Worm (Caenorhabditis elegans) whole organism, L2 larva: ENCODE measurements around the gene R102.8.
A peak's percentile ranks its signal among the peaks of the same experiment; 100 is the strongest.

ENCODE experiments used
- C34F6.9 ChIP-seq: fragments of 150-350 bp; optimal IDR thresholded peaks from 2 replicates; lab custom pipeline; 2014; ENCODE audit warnings: missing biosample characterization, missing genetic modification characterization
- F13H6.1 ChIP-seq: sonication (generic microtip); optimal IDR thresholded peaks from 2 replicates; lab custom pipeline; 2016; ENCODE audit warnings: missing genetic modification characterization, missing compliant biosample characterization
- R02D3.7 ChIP-seq: fragments of 150-350 bp; optimal IDR thresholded peaks from 2 replicates; lab custom pipeline; 2014; ENCODE audit warnings: missing biosample characterization, missing genetic modification characterization
- Y55F3AM.14 ChIP-seq: fragments of 200-800 bp; sonication (Bioruptor generic); optimal IDR thresholded peaks from 2 replicates; lab custom pipeline; 2018; ENCODE audit warnings: mild to moderate bottlenecking, missing genetic modification characterization, missing compliant biosample characterization
- alr-1 ChIP-seq: fragments of 150-350 bp; optimal IDR thresholded peaks from 2 replicates; lab custom pipeline; 2014; ENCODE audit warnings: missing biosample characterization, missing genetic modification characterization
- aly-2 ChIP-seq: fragments of 150-350 bp; optimal IDR thresholded peaks from 2 replicates; lab custom pipeline; 2014; ENCODE audit warnings: missing biosample characterization, missing genetic modification characterization
- ama-1 ChIP-seq: fragments of 150-350 bp; optimal IDR thresholded peaks from 2 replicates; lab custom pipeline; 2018; ENCODE audit warnings: inconsistent platforms
- blmp-1 ChIP-seq: sonication (generic microtip); optimal IDR thresholded peaks from 2 replicates; lab custom pipeline; 2017; ENCODE audit warnings: missing genetic modification characterization, mild to moderate bottlenecking, missing compliant biosample characterization, antibody characterized with exemption, moderate library complexity; ENCODE audit not compliant: insufficient read depth
- ceh-16 ChIP-seq: fragments of 150-350 bp; optimal IDR thresholded peaks from 2 replicates; lab custom pipeline; 2014; ENCODE audit warnings: missing biosample characterization, missing genetic modification characterization
- ceh-82 ChIP-seq: fragments of 150-350 bp; optimal IDR thresholded peaks from 2 replicates; lab custom pipeline; 2014; ENCODE audit warnings: missing biosample characterization, missing genetic modification characterization
- crh-2 ChIP-seq: sonication (generic microtip); optimal IDR thresholded peaks from 2 replicates; lab custom pipeline; 2017; ENCODE audit warnings: missing biosample characterization, missing genetic modification characterization
- dmd-4 ChIP-seq: sonication (generic microtip); optimal IDR thresholded peaks from 2 replicates; lab custom pipeline; 2017; ENCODE audit warnings: missing biosample characterization, missing genetic modification characterization
- egl-27 ChIP-seq: sonication (generic microtip); optimal IDR thresholded peaks from 3 replicates; lab custom pipeline; 2017; ENCODE audit warnings: missing biosample characterization, missing genetic modification reagents, missing genetic modification characterization
- elt-1 ChIP-seq: fragments of 150-350 bp; optimal IDR thresholded peaks from 2 replicates; lab custom pipeline; 2014; ENCODE audit warnings: missing biosample characterization, missing genetic modification characterization
- elt-3 ChIP-seq: sonication (generic microtip); optimal IDR thresholded peaks from 2 replicates; lab custom pipeline; 2017; ENCODE audit warnings: missing biosample characterization, missing genetic modification characterization
- gmeb-1 ChIP-seq: fragments of 150-350 bp; optimal IDR thresholded peaks from 2 replicates; lab custom pipeline; 2014; ENCODE audit warnings: missing biosample characterization, missing genetic modification characterization
- lin-11 ChIP-seq: fragments of 150-350 bp; sonication (generic microtip); optimal IDR thresholded peaks from 2 replicates; lab custom pipeline; 2014; ENCODE audit warnings: missing biosample characterization, missing genetic modification characterization, inconsistent platforms, mixed read lengths
- lin-13 ChIP-seq: fragments of 150-350 bp; optimal IDR thresholded peaks from 2 replicates; lab custom pipeline; 2014; ENCODE audit warnings: missing biosample characterization, missing genetic modification reagents, missing genetic modification characterization
- lin-39 ChIP-seq: fragments of 150-350 bp; optimal IDR thresholded peaks from 2 replicates; lab custom pipeline; 2014; ENCODE audit warnings: missing biosample characterization, missing genetic modification reagents, missing genetic modification characterization
- lsy-2 ChIP-seq, 2 experiments: fragments of 150-350 bp in 1 of 2; sonication (generic microtip) in 1 of 2; optimal IDR thresholded peaks; 2 replicates each; lab custom pipeline; 2014 to 2017; ENCODE audit warnings: missing biosample characterization in 2 of 2, missing genetic modification characterization in 2 of 2
- mab-5 ChIP-seq: fragments of 150-350 bp; optimal IDR thresholded peaks from 2 replicates; lab custom pipeline; 2014; ENCODE audit warnings: missing biosample characterization, missing genetic modification characterization
- mbf-1 ChIP-seq: sonication (generic microtip); optimal IDR thresholded peaks from 2 replicates; lab custom pipeline; 2017; ENCODE audit warnings: missing biosample characterization, missing genetic modification characterization
- mdl-1 ChIP-seq, 2 experiments: fragments of 150-350 bp in 1 of 2; sonication (generic microtip) in 1 of 2; optimal IDR thresholded peaks; 2 replicates each; lab custom pipeline; 2017; ENCODE audit warnings: missing biosample characterization in 2 of 2, missing genetic modification characterization in 2 of 2
- nhr-10 ChIP-seq: sonication (generic microtip); optimal IDR thresholded peaks from 2 replicates; lab custom pipeline; 2017; ENCODE audit warnings: missing biosample characterization, missing genetic modification characterization
- nhr-11 ChIP-seq: fragments of 150-350 bp; optimal IDR thresholded peaks from 2 replicates; lab custom pipeline; 2014; ENCODE audit warnings: missing biosample characterization, missing genetic modification characterization
- nhr-12 ChIP-seq: fragments of 150-350 bp; optimal IDR thresholded peaks from 2 replicates; lab custom pipeline; 2014; ENCODE audit warnings: missing biosample characterization, missing genetic modification characterization
- nhr-129 ChIP-seq: fragments of 150-350 bp; optimal IDR thresholded peaks from 2 replicates; lab custom pipeline; 2014; ENCODE audit warnings: missing biosample characterization, missing genetic modification characterization
- nhr-21 ChIP-seq: fragments of 150-350 bp; optimal IDR thresholded peaks from 2 replicates; lab custom pipeline; 2014; ENCODE audit warnings: missing biosample characterization, missing genetic modification characterization
- nhr-23 ChIP-seq: fragments of 150-350 bp; optimal IDR thresholded peaks from 2 replicates; lab custom pipeline; 2014; ENCODE audit warnings: missing biosample characterization, missing genetic modification reagents, missing genetic modification characterization
- nhr-237 ChIP-seq: fragments of 150-350 bp; optimal IDR thresholded peaks from 2 replicates; lab custom pipeline; 2014; ENCODE audit warnings: missing biosample characterization, missing genetic modification characterization
- nhr-25 ChIP-seq: fragments of 150-350 bp; sonication (generic microtip); optimal IDR thresholded peaks from 3 replicates; lab custom pipeline; 2014; ENCODE audit warnings: missing biosample characterization, missing genetic modification characterization
- nhr-6 ChIP-seq: fragments of 150-350 bp; optimal IDR thresholded peaks from 2 replicates; lab custom pipeline; 2014; ENCODE audit warnings: missing biosample characterization, missing genetic modification characterization
- nhr-77 ChIP-seq: fragments of 150-350 bp; optimal IDR thresholded peaks from 2 replicates; lab custom pipeline; 2014; ENCODE audit warnings: missing biosample characterization, missing genetic modification characterization
- sem-4 ChIP-seq: fragments of 150-350 bp; optimal IDR thresholded peaks from 2 replicates; lab custom pipeline; 2014; ENCODE audit warnings: missing biosample characterization, missing genetic modification reagents, missing genetic modification characterization
- skn-1 ChIP-seq: sonication (generic microtip); optimal IDR thresholded peaks from 2 replicates; lab custom pipeline; 2017; ENCODE audit warnings: missing biosample characterization, missing genetic modification characterization
- sma-3 ChIP-seq: sonication (generic microtip); optimal IDR thresholded peaks from 2 replicates; lab custom pipeline; 2016; ENCODE audit warnings: missing genetic modification reagents, missing genetic modification characterization, missing compliant biosample characterization
- sma-9 ChIP-seq, 2 experiments: fragments of 150-350 bp in 1 of 2; sonication (generic microtip) in 1 of 2; optimal IDR thresholded peaks; 2 replicates each; lab custom pipeline; 2014 to 2016; ENCODE audit warnings: missing genetic modification characterization in 2 of 2, mild to moderate bottlenecking in 1 of 2, missing biosample characterization in 1 of 2, missing compliant biosample characterization in 1 of 2, missing genetic modification reagents in 1 of 2, moderate library complexity in 1 of 2
- snpc-4 ChIP-seq: fragments of 150-350 bp; optimal IDR thresholded peaks from 2 replicates; lab custom pipeline; 2014; ENCODE audit warnings: missing biosample characterization, missing genetic modification characterization
- unc-39 ChIP-seq: fragments of 150-350 bp; optimal IDR thresholded peaks from 2 replicates; lab custom pipeline; 2014; ENCODE audit warnings: missing biosample characterization, missing genetic modification characterization
- unc-55 ChIP-seq: fragments of 150-350 bp; sonication (generic microtip); optimal IDR thresholded peaks from 3 replicates; lab custom pipeline; 2014; ENCODE audit warnings: missing biosample characterization, missing genetic modification reagents, missing genetic modification characterization
- unc-62 ChIP-seq: fragments of 150-350 bp; optimal IDR thresholded peaks from 2 replicates; lab custom pipeline; 2014; ENCODE audit warnings: missing biosample characterization, missing genetic modification reagents, missing genetic modification characterization
- ztf-1 ChIP-seq: fragments of 200-800 bp; sonication (Bioruptor generic); conservative IDR thresholded peaks from 2 replicates; pipeline ENCODE4 v1.3.6; 2022; ENCODE audit warnings: missing genetic modification characterization, missing compliant biosample characterization
- ztf-11 ChIP-seq: sonication (generic microtip); optimal IDR thresholded peaks from 2 replicates; lab custom pipeline; 2017; ENCODE audit warnings: missing biosample characterization, missing genetic modification characterization

R102.8 gene

ce11 chrIV:10690139-10690538 lies at the start of gene R102.8:
Gene R102.8 (minus strand): TSS chrIV:10690239.
- TF ChIP-seq lin-39 (tag; lab: Kevin White, UChicago) (no peak), alr-1 (no peak)

DNA sequence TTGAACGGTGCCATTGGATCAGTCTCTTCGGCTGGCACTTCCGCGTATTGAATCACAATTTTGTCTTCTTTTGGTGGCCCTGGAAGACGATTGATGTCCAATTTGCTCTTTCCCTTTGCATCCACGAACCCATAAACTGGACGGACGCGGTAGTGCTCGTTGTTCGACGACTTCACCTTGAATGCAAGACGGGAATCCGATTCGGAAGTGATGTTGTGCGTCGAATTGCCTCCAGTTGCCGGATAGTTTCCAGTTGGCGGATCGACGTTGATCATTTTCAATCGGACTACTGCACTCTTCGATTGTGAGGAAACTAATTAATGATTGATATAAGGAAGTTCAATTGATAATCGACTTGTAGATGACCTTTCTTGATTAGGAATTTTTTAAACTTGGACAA lies 48.3 kb upstream of the R102.8 start, which contains the start of gene ssp-34:
ssp-34 (minus strand) TSS at position 275 of the 400 bp plus-strand sequence.
- TF ChIP-seq nhr-129 (tag; lab: Kevin White, UChicago) (no peak), nhr-6 (tag; lab: Kevin White, UChicago) (no peak), gmeb-1 (tag; lab: Kevin White, UChicago) (no peak), blmp-1 (tag; lab: Kevin White, UChicago) (no peak), C34F6.9 (tag; lab: Kevin White, UChicago) (no peak), ztf-11 (tag; lab: Kevin White, UChicago) (no peak)
- TF ChIP-seq, all 48 proteins: peak for 0

DNA sequence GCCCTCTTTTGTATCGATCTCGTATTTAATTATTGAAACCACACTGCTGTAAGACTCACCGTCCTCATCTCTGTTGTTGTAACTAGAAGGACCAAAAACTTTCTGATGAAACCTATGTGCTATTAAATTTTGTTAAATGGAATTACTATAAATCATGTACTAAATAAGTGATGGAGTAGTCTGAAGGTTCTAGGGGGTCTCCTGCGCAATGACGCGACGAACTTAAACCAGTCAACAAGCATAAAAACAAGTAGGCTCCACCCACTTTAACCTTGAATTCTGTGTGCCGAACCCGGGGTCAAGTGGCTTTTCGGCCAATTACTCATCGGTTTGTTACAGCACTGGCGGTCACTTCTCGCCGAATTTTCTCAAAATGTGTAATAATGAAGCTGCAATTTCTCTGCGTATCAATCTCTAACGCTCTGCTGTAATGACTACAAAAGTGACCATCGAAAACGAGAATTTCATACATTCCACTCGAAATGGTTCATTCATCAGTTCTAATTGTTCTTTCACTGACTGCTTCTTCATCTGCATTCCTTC lies 47.0 kb upstream of the R102.8 start, which contains the start of gene grl-21:
grl-21 (plus strand) TSS at position 464 of the 543 bp plus-strand sequence.
- TF ChIP-seq sma-3 (GFP tag; lab: Kevin White, UChicago) = no peak
- TF ChIP-seq nhr-25 (tag; lab: Kevin White, UChicago) = peak; percentile 76

DNA sequence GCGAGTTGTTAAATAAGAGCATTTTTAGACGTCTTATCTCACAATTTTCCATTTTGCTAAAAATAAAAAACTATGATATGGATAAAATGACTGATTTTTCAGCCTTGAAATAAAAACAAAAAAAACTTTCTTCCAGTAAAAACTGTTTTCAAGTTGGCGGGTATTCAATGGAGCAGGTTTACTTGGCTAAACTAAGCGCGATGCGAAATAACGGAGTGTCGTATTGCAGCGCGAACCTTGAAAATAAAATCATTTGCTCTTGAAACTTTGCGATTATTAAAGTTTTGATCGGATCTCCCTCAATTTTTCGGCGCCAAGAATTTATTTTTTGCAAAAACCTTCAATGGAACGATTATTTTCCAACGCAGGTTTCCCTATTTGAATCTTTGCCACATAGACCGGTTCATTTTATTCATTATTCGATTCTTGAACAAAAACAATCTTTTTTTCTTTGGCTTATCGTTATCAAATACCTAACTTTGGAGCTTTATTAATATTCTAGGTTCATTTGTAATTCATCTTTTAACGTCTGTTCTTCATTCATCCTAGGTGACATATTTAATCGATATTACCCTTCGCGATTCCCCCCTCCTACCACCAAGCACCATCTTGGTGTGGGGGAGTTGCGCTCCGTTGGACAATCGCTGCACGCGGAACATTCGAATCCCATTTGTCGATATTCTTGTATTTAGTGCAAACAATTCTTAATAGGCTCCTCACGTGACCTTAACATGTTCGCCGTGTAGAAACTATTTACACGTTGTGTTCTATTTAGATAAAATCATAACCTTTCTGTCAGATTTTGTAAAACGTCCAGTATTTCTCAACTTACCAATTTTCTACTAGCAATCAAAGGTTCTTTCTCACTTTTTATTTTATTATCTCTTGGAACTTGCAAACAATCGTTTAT lies 44.7 kb upstream of the R102.8 start, which contains the start of the genes orc-5 and cyb-1:
orc-5 (minus strand) TSS at position 62 of the 910 bp plus-strand sequence.
cyb-1 (plus strand) TSS at position 690 of the 910 bp plus-strand sequence.
- TF ChIP-seq alr-1 (no peak), nhr-129 (tag; lab: Kevin White, UChicago) (peak; percentile 81), lin-39 (tag; lab: Kevin White, UChicago) (no peak), nhr-237 (tag; lab: Kevin White, UChicago) (no peak), crh-2 (tag; lab: Kevin White, UChicago) (peak; percentile 88), blmp-1 (tag; lab: Kevin White, UChicago) (peak; percentile 9), aly-2 (tag; lab: Kevin White, UChicago) (no peak), elt-3 (no peak), nhr-6 (tag; lab: Kevin White, UChicago) (peak; percentile 72), nhr-10 (tag; lab: Kevin White, UChicago) (no peak), dmd-4 (no peak), lsy-2 (tag; optimal IDR thresholded peaks at IDR 0.05; lab: Kevin White, UChicago) (peak in 1 of 2 experiments; percentile 89), C34F6.9 (tag; lab: Kevin White, UChicago) (peak; percentile 77), nhr-21 (tag; lab: Kevin White, UChicago) (peak; percentile 33), ztf-1 (GFP tag; lab: Robert Waterston, UW) (no peak), ceh-82 (tag; lab: Kevin White, UChicago) (peak; percentile 14), nhr-25 (tag; lab: Kevin White, UChicago) (peak; percentile 67), Y55F3AM.14 (GFP tag; lab: Kevin White, UChicago) (no peak), nhr-77 (tag; lab: Kevin White, UChicago) (no peak), snpc-4 (tag; lab: Kevin White, UChicago) (peak; percentile 31), mdl-1 (tag; optimal IDR thresholded peaks at IDR 0.05; lab: Kevin White, UChicago) (peak in 1 of 2 experiments; percentile 19), mab-5 (tag; lab: Kevin White, UChicago) (peak; percentile 59), lin-11 (tag; lab: Kevin White, UChicago) (peak; percentile 59), F13H6.1 (no peak), mbf-1 (tag; lab: Kevin White, UChicago) (no peak), egl-27 (tag; lab: Kevin White, UChicago) (no peak), nhr-12 (tag; lab: Kevin White, UChicago) (no peak), sma-9 (GFP tag; optimal IDR thresholded peaks at IDR 0.05; lab: Kevin White, UChicago) (peak; percentile 78), sma-9 (tag; optimal IDR thresholded peaks at IDR 0.05; lab: Kevin White, UChicago) (no peak), unc-39 (no peak), nhr-11 (tag; lab: Kevin White, UChicago) (no peak), ama-1 (no peak), elt-1 (no peak), nhr-23 (no peak), unc-62 (GFP tag; lab: Kevin White, UChicago) (no peak), lin-13 (GFP tag; lab: Kevin White, UChicago) (no peak), skn-1 (tag; lab: Kevin White, UChicago) (no peak), sem-4 (peak; percentile 25), R02D3.7 (tag; lab: Kevin White, UChicago) (no peak), gmeb-1 (tag; lab: Kevin White, UChicago) (peak; percentile 98), ztf-11 (tag; lab: Kevin White, UChicago) (no peak), ceh-16 (no peak), unc-55 (peak; percentile 93)
